Worm (Caenorhabditis elegans) whole organism, young adult: ENCODE results near the gene Y39A1C.1.
A peak's percentile ranks its signal among the peaks of the same experiment; 100 is the strongest.

ENCODE experiments used
- F39B2.1 ChIP-seq: fragments of 200-800 bp; sonication (Bioruptor generic); IDR thresholded peaks from 2 replicates; pipeline ENCODE4 v1.3.6; 2022; ENCODE audit warnings: missing genetic modification reagents, missing genetic modification characterization, missing compliant biosample characterization
- T07F8.4 ChIP-seq: sonication (generic microtip); optimal IDR thresholded peaks from 2 replicates; lab custom pipeline; 2016; ENCODE audit warnings: mild to moderate bottlenecking, missing genetic modification characterization, moderate library complexity, missing compliant biosample characterization
- Y53F4B.3 ChIP-seq: fragments of 200-800 bp; sonication (Bioruptor generic); IDR thresholded peaks from 2 replicates; pipeline ENCODE4 v1.3.6; 2022; ENCODE audit warnings: missing genetic modification reagents, missing genetic modification characterization, missing compliant biosample characterization
- akir-1 ChIP-seq: fragments of 200-800 bp; sonication (Bioruptor generic); optimal IDR thresholded peaks from 2 replicates; lab custom pipeline; 2018; ENCODE audit warnings: mild to moderate bottlenecking, missing genetic modification characterization, moderate library complexity, missing compliant biosample characterization
- pha-4 ChIP-seq: fragments of 150-350 bp; sonication (generic microtip); optimal IDR thresholded peaks from 2 replicates; lab custom pipeline; 2014; ENCODE audit warnings: missing biosample characterization, missing genetic modification reagents, missing genetic modification characterization
- somi-1 ChIP-seq: fragments of 200-800 bp; sonication (Bioruptor generic); optimal IDR thresholded peaks from 2 replicates; lab custom pipeline; 2018; ENCODE audit warnings: mild to moderate bottlenecking, missing genetic modification characterization, missing compliant biosample characterization
- unc-62 ChIP-seq: fragments of 150-350 bp; optimal IDR thresholded peaks from 2 replicates; lab custom pipeline; 2014; ENCODE audit warnings: missing biosample characterization, missing genetic modification reagents, missing genetic modification characterization
- ztf-3 ChIP-seq: fragments of 200-800 bp; sonication (Bioruptor generic); optimal IDR thresholded peaks from 2 replicates; lab custom pipeline; 2018; ENCODE audit warnings: mild to moderate bottlenecking, missing genetic modification characterization, missing compliant biosample characterization

- TF ChIP-seq ztf-3 (GFP tag; lab: Kevin White, UChicago) = no peak
- no peak for TF ChIP-seq akir-1 (GFP tag; lab: Kevin White, UChicago)
- TF ChIP-seq unc-62 (GFP tag; lab: Kevin White, UChicago) = no peak
- TF ChIP-seq Y53F4B.3 = no peak
- TF ChIP-seq T07F8.4 (tag; lab: Kevin White, UChicago) = no peak
- no peak for TF ChIP-seq pha-4 (tag; lab: Kevin White, UChicago)
- peak; percentile 55 for TF ChIP-seq somi-1 (GFP tag; lab: Kevin White, UChicago)
- TF ChIP-seq F39B2.1 = no peak
Measured at ce11 chrIII:10816800-10817418, 38.3 kb upstream of the Y39A1C.1 start, which contains the start of gene sca-1.
